Worm (Caenorhabditis elegans) whole organism, young adult: Measurements from ENCODE around the gene tbc-6.
A peak's percentile ranks its signal among the peaks of the same experiment; 100 is the strongest.

Experiments used
- B0035.1 ChIP-seq: sonication (generic microtip); optimal IDR thresholded peaks from 2 replicates; lab custom pipeline; 2016; ENCODE audit warnings: missing genetic modification characterization, mild to moderate bottlenecking, missing compliant biosample characterization, missing genotype, missing genetic modification reagents
- B0336.3 ChIP-seq: fragments of 200-800 bp; sonication (Bioruptor generic); IDR thresholded peaks from 2 replicates; pipeline ENCODE4 v1.3.6; 2022; ENCODE audit warnings: missing genetic modification characterization, missing compliant biosample characterization
- C06A6.2 ChIP-seq: fragments of 200-800 bp; sonication (Bioruptor generic); conservative IDR thresholded peaks from 2 replicates; pipeline ENCODE4 v1.3.6; 2022; ENCODE audit warnings: missing genetic modification characterization, missing compliant biosample characterization
- F22D6.2 ChIP-seq: sonication (generic microtip); optimal IDR thresholded peaks from 2 replicates; lab custom pipeline; 2016; ENCODE audit warnings: mild to moderate bottlenecking, missing genetic modification characterization, missing compliant biosample characterization
- F23B12.7 ChIP-seq: sonication (generic microtip); optimal IDR thresholded peaks from 2 replicates; lab custom pipeline; 2017; ENCODE audit warnings: missing genetic modification characterization, mild to moderate bottlenecking, missing compliant biosample characterization, antibody characterized with exemption, moderate library complexity; ENCODE audit not compliant: insufficient read depth
- F39B2.1 ChIP-seq: fragments of 200-800 bp; sonication (Bioruptor generic); IDR thresholded peaks from 2 replicates; pipeline ENCODE4 v1.3.6; 2022; ENCODE audit warnings: missing genetic modification reagents, missing genetic modification characterization, missing compliant biosample characterization
- F55B11.4 ChIP-seq: sonication (generic microtip); optimal IDR thresholded peaks from 2 replicates; lab custom pipeline; 2016; ENCODE audit warnings: missing compliant biosample characterization, missing genetic modification characterization, borderline replicate concordance; ENCODE audit not compliant: insufficient read depth
- F57A8.1 ChIP-seq: fragments of 200-800 bp; sonication (Bioruptor generic); optimal IDR thresholded peaks from 2 replicates; lab custom pipeline; 2018; ENCODE audit warnings: mild to moderate bottlenecking, missing genetic modification characterization, moderate library complexity, missing compliant biosample characterization
- F57C9.4 ChIP-seq: sonication (generic microtip); optimal IDR thresholded peaks from 2 replicates; lab custom pipeline; 2017; ENCODE audit warnings: mild to moderate bottlenecking, missing genetic modification characterization, missing compliant biosample characterization
- K11D2.4 ChIP-seq: fragments of 200-800 bp; sonication (Bioruptor generic); IDR thresholded peaks from 2 replicates; pipeline ENCODE4 v1.3.6; 2022; ENCODE audit warnings: missing genetic modification reagents, missing genetic modification characterization, missing compliant biosample characterization
- K12H6.12 ChIP-seq: fragments of 200-800 bp; sonication (Bioruptor generic); optimal IDR thresholded peaks from 2 replicates; lab custom pipeline; 2018; ENCODE audit warnings: mild to moderate bottlenecking, missing genetic modification characterization, missing compliant biosample characterization
- Y67H2A.10 ChIP-seq: fragments of 200-800 bp; sonication (Bioruptor generic); conservative IDR thresholded peaks from 2 replicates; pipeline ENCODE4 v1.3.6; 2022; ENCODE audit warnings: missing genetic modification reagents, missing genetic modification characterization, missing compliant biosample characterization
- Y79H2A.3 ChIP-seq: fragments of 200-800 bp; sonication (Bioruptor generic); conservative IDR thresholded peaks from 2 replicates; pipeline ENCODE4 v1.3.6; 2022; ENCODE audit warnings: missing genetic modification reagents, missing genetic modification characterization, missing compliant biosample characterization
- akir-1 ChIP-seq: fragments of 200-800 bp; sonication (Bioruptor generic); optimal IDR thresholded peaks from 2 replicates; lab custom pipeline; 2018; ENCODE audit warnings: mild to moderate bottlenecking, missing genetic modification characterization, moderate library complexity, missing compliant biosample characterization
- athp-1 ChIP-seq: sonication (generic microtip); optimal IDR thresholded peaks from 2 replicates; lab custom pipeline; 2017; ENCODE audit warnings: mild to moderate bottlenecking, missing genetic modification characterization, missing compliant biosample characterization
- attf-3 ChIP-seq: fragments of 200-800 bp; sonication (Bioruptor generic); conservative IDR thresholded peaks from 2 replicates; pipeline ENCODE4 v1.3.6; 2022; ENCODE audit warnings: missing genetic modification reagents, missing genetic modification characterization, missing compliant biosample characterization
- attf-6 ChIP-seq: fragments of 200-800 bp; sonication (Bioruptor generic); IDR thresholded peaks from 2 replicates; pipeline ENCODE4 v1.3.6; 2022; ENCODE audit warnings: missing genetic modification reagents, missing genetic modification characterization, missing compliant biosample characterization
- ceh-40 ChIP-seq: fragments of 200-800 bp; sonication (Bioruptor generic); IDR thresholded peaks from 2 replicates; pipeline ENCODE4 v1.3.6; 2022; ENCODE audit warnings: missing genetic modification characterization, missing compliant biosample characterization
- die-1 ChIP-seq: sonication (generic microtip); optimal IDR thresholded peaks from 2 replicates; lab custom pipeline; 2016; ENCODE audit warnings: missing genotype, mild to moderate bottlenecking, missing genetic modification characterization, missing compliant biosample characterization
- dpff-1 ChIP-seq: sonication (generic microtip); optimal IDR thresholded peaks from 2 replicates; lab custom pipeline; 2017; ENCODE audit warnings: mild to moderate bottlenecking, missing genetic modification characterization, missing compliant biosample characterization
- dpl-1 ChIP-seq: fragments of 150-350 bp; optimal IDR thresholded peaks from 2 replicates; lab custom pipeline; 2014; ENCODE audit warnings: missing biosample characterization, missing genetic modification reagents, missing genetic modification characterization
- egl-18 ChIP-seq: fragments of 200-800 bp; sonication (Bioruptor generic); IDR thresholded peaks from 2 replicates; pipeline ENCODE4 v1.3.6; 2022; ENCODE audit warnings: missing genetic modification reagents, missing genetic modification characterization, missing compliant biosample characterization
- ekl-4 ChIP-seq: fragments of 200-800 bp; sonication (Bioruptor generic); IDR thresholded peaks from 2 replicates; pipeline ENCODE4 v1.3.6; 2022; ENCODE audit warnings: missing genetic modification reagents, missing genetic modification characterization, missing compliant biosample characterization
- gei-17 ChIP-seq: fragments of 200-800 bp; sonication (Bioruptor generic); optimal IDR thresholded peaks from 2 replicates; lab custom pipeline; 2018; ENCODE audit warnings: mild to moderate bottlenecking, missing genetic modification characterization, missing compliant biosample characterization
- lag-1 ChIP-seq: fragments of 200-800 bp; sonication (Bioruptor generic); IDR thresholded peaks from 2 replicates; pipeline ENCODE4 v1.3.6; 2022; ENCODE audit warnings: missing genetic modification reagents, missing genetic modification characterization, missing compliant biosample characterization
- lin-35 ChIP-seq, 3 experiments: fragments of 150-350 bp in 2 of 3; sonication (generic microtip) in 1 of 3; optimal IDR thresholded peaks; 2 replicates each; lab custom pipeline; 2014 to 2018; ENCODE audit warnings: missing biosample characterization in 3 of 3, missing genetic modification characterization in 3 of 3, missing genetic modification reagents in 3 of 3
- lin-40 ChIP-seq: sonication (generic microtip); optimal IDR thresholded peaks from 2 replicates; lab custom pipeline; 2016; ENCODE audit warnings: missing genetic modification characterization, mild to moderate bottlenecking, missing compliant biosample characterization, missing genotype, missing genetic modification reagents
- lin-54 ChIP-seq: fragments of 200-800 bp; sonication (Bioruptor generic); optimal IDR thresholded peaks from 2 replicates; lab custom pipeline; 2018; ENCODE audit warnings: mild to moderate bottlenecking, missing genetic modification characterization, missing compliant biosample characterization
- lir-1 ChIP-seq: fragments of 200-800 bp; sonication (Bioruptor generic); conservative IDR thresholded peaks from 2 replicates; pipeline ENCODE4 v1.3.6; 2022; ENCODE audit warnings: missing genetic modification reagents, missing genetic modification characterization, missing compliant biosample characterization
- madf-10 ChIP-seq: sonication (generic microtip); optimal IDR thresholded peaks from 2 replicates; lab custom pipeline; 2016; ENCODE audit warnings: mild to moderate bottlenecking, missing genetic modification characterization, missing compliant biosample characterization
- madf-8 ChIP-seq: fragments of 200-800 bp; sonication (Bioruptor generic); conservative IDR thresholded peaks from 2 replicates; pipeline ENCODE4 v1.3.6; 2022; ENCODE audit warnings: missing genetic modification reagents, missing genetic modification characterization, missing compliant biosample characterization
- mes-4 ChIP-seq: sonication (generic microtip); optimal IDR thresholded peaks from 2 replicates; lab custom pipeline; 2016; ENCODE audit warnings: missing genotype, missing genetic modification characterization, missing compliant biosample characterization
- nfya-1 ChIP-seq: sonication (generic microtip); optimal IDR thresholded peaks from 2 replicates; lab custom pipeline; 2017; ENCODE audit warnings: antibody characterized with exemption, missing compliant biosample characterization, missing genetic modification characterization, borderline replicate concordance; ENCODE audit not compliant: insufficient read depth
- nfyb-1 ChIP-seq: fragments of 200-800 bp; sonication (Bioruptor generic); IDR thresholded peaks from 2 replicates; pipeline ENCODE4 v1.3.6; 2022; ENCODE audit warnings: missing genetic modification reagents, missing genetic modification characterization, missing compliant biosample characterization
- nhr-120 ChIP-seq: fragments of 200-800 bp; sonication (Bioruptor generic); IDR thresholded peaks from 2 replicates; pipeline ENCODE4 v1.3.6; 2022; ENCODE audit warnings: missing genetic modification characterization, missing compliant biosample characterization
- nhr-27 ChIP-seq: fragments of 200-800 bp; sonication (Bioruptor generic); optimal IDR thresholded peaks from 2 replicates; lab custom pipeline; 2018; ENCODE audit warnings: mild to moderate bottlenecking, missing genetic modification characterization, moderate library complexity, missing compliant biosample characterization
- rcor-1 ChIP-seq: fragments of 200-800 bp; sonication (Bioruptor generic); IDR thresholded peaks from 2 replicates; pipeline ENCODE4 v1.3.6; 2022; ENCODE audit warnings: missing genetic modification reagents, missing genetic modification characterization, missing compliant biosample characterization
- rpc-1 ChIP-seq, 2 experiments: fragments of 150-350 bp in 1 of 2; sonication (generic microtip) in 1 of 2; optimal IDR thresholded peaks; 2 replicates each; lab custom pipeline; 2014 to 2018; ENCODE audit warnings: missing biosample characterization in 1 of 2, missing genetic modification characterization in 1 of 2, missing genetic modification reagents in 1 of 2, missing genotype in 1 of 2
- sdz-38 ChIP-seq: sonication (generic microtip); optimal IDR thresholded peaks from 2 replicates; lab custom pipeline; 2016; ENCODE audit warnings: missing genotype, missing genetic modification characterization, missing compliant biosample characterization
- snpc-1.3 ChIP-seq: sonication (generic microtip); optimal IDR thresholded peaks from 2 replicates; lab custom pipeline; 2017; ENCODE audit warnings: missing genetic modification characterization, mild to moderate bottlenecking, missing compliant biosample characterization, antibody characterized with exemption, moderate library complexity, missing genotype, missing genetic modification reagents; ENCODE audit not compliant: insufficient read depth
- snpc-4 ChIP-seq, 5 experiments: fragments of 150-350 bp in 1 of 5; sonication (generic microtip) in 4 of 5; optimal IDR thresholded peaks; 2 replicates each; lab custom pipeline; 2014 to 2018; ENCODE audit warnings: missing genetic modification characterization in 5 of 5, missing biosample characterization in 3 of 5, antibody characterized with exemption in 2 of 5, mild to moderate bottlenecking in 2 of 5, missing compliant biosample characterization in 2 of 5, missing genotype in 2 of 5, moderate library complexity in 2 of 5, missing genetic modification reagents in 1 of 5
- somi-1 ChIP-seq: fragments of 200-800 bp; sonication (Bioruptor generic); optimal IDR thresholded peaks from 2 replicates; lab custom pipeline; 2018; ENCODE audit warnings: mild to moderate bottlenecking, missing genetic modification characterization, missing compliant biosample characterization
- tlf-1 ChIP-seq: fragments of 200-800 bp; sonication (Bioruptor generic); optimal IDR thresholded peaks from 2 replicates; lab custom pipeline; 2018; ENCODE audit warnings: mild to moderate bottlenecking, missing genetic modification characterization, missing compliant biosample characterization
- zfh-2 ChIP-seq: fragments of 200-800 bp; sonication (Bioruptor generic); conservative IDR thresholded peaks from 2 replicates; pipeline ENCODE4 v1.3.6; 2022; ENCODE audit warnings: missing genetic modification reagents, missing genetic modification characterization, missing compliant biosample characterization
- zim-3 ChIP-seq: sonication (generic microtip); optimal IDR thresholded peaks from 2 replicates; lab custom pipeline; 2017; ENCODE audit warnings: mild to moderate bottlenecking, missing genetic modification characterization, moderate library complexity, missing compliant biosample characterization
- ztf-25 ChIP-seq: fragments of 200-800 bp; sonication (Bioruptor generic); IDR thresholded peaks from 2 replicates; pipeline ENCODE4 v1.3.6; 2022; ENCODE audit warnings: missing genetic modification reagents, missing genetic modification characterization, missing compliant biosample characterization
- ztf-3 ChIP-seq: fragments of 200-800 bp; sonication (Bioruptor generic); optimal IDR thresholded peaks from 2 replicates; lab custom pipeline; 2018; ENCODE audit warnings: mild to moderate bottlenecking, missing genetic modification characterization, missing compliant biosample characterization

Gene tbc-6

ce11 chrII:6853059-6853466 is 5.1 kb downstream of the tbc-6 start (continued):
- TF ChIP-seq B0035.1 (tag; lab: Kevin White, UChicago), result peak; percentile 60
- peak; percentile 72 for TF ChIP-seq rcor-1 (GFP tag; lab: Robert Waterston, UW)
- peak; percentile 64 for TF ChIP-seq akir-1 (GFP tag; lab: Kevin White, UChicago)
- 0 out of 2 replicates have a peak, but pooled peaks have one; percentile 9 for TF ChIP-seq ekl-4 (GFP tag; lab: Robert Waterston, UW)
- TF ChIP-seq F57A8.1 (GFP tag; lab: Kevin White, UChicago), result no peak
- TF ChIP-seq snpc-4 (GFP tag; optimal IDR thresholded peaks at IDR 0.05; lab: Kevin White, UChicago), result peak; percentile 38
- peak; percentile 11 to 66 (median 39) for TF ChIP-seq snpc-4 (tag; optimal IDR thresholded peaks at IDR 0.05; lab: Kevin White, UChicago)
- no peak for TF ChIP-seq F39B2.1 (GFP tag; lab: Robert Waterston, UW)
- TF ChIP-seq die-1 (tag; lab: Kevin White, UChicago), result peak; percentile 61
- TF ChIP-seq zfh-2, result peak; percentile 77
- peak; percentile 69 for TF ChIP-seq lin-40
- no peak for TF ChIP-seq sdz-38 (tag; lab: Kevin White, UChicago)
- no peak for TF ChIP-seq nfya-1
- no peak for TF ChIP-seq F22D6.2 (tag; lab: Kevin White, UChicago)
- no peak for TF ChIP-seq dpff-1 (tag; lab: Kevin White, UChicago)
- TF ChIP-seq lir-1 (GFP tag; lab: Robert Waterston, UW), result 0 out of 2 replicates have a peak, but pooled peaks have one; percentile 7
- TF ChIP-seq madf-8 (GFP tag; lab: Robert Waterston, UW), result no peak
- TF ChIP-seq mes-4 (tag; lab: Kevin White, UChicago), result no peak
- no peak for TF ChIP-seq nhr-27
- TF ChIP-seq F57C9.4, result peak; percentile 35
- TF ChIP-seq madf-10 (tag; lab: Kevin White, UChicago), result peak; percentile 68
- TF ChIP-seq nhr-120 (GFP tag; lab: Robert Waterston, UW), result no peak
- peak; percentile 67 for TF ChIP-seq rpc-1 (optimal IDR thresholded peaks at IDR 0.05; lab: Kevin White, UChicago)
- TF ChIP-seq rpc-1 (tag; optimal IDR thresholded peaks at IDR 0.05; lab: Kevin White, UChicago), result peak; percentile 74
- peak; percentile 51 for TF ChIP-seq athp-1 (tag; lab: Kevin White, UChicago)
- no peak for TF ChIP-seq ztf-3 (GFP tag; lab: Kevin White, UChicago)
- TF ChIP-seq Y79H2A.3 (GFP tag; lab: Robert Waterston, UW), result 0 out of 2 replicates have a peak, but pooled peaks have one; percentile 25
- 0 out of 2 replicates have a peak, but pooled peaks have one; percentile 28 for TF ChIP-seq attf-6 (GFP tag; lab: Robert Waterston, UW)
- peak; percentile 71; the same call in 1 of the 2 replicates for TF ChIP-seq K11D2.4
- TF ChIP-seq C06A6.2, result no peak
- peak; percentile 69 for TF ChIP-seq K12H6.12
- TF ChIP-seq lin-35 (GFP tag; optimal IDR thresholded peaks at IDR 0.05; lab: Kevin White, UChicago), result peak in 1 of 3 experiments; percentile 33
- no peak for TF ChIP-seq egl-18 (GFP tag; lab: Robert Waterston, UW)
- TF ChIP-seq gei-17 (GFP tag; lab: Kevin White, UChicago), result no peak
- 0 out of 2 replicates have a peak, but pooled peaks have one; percentile 46 for TF ChIP-seq Y67H2A.10 (GFP tag; lab: Robert Waterston, UW)
- no peak for TF ChIP-seq ceh-40 (GFP tag; lab: Robert Waterston, UW)
- TF ChIP-seq snpc-1.3 (tag; lab: Kevin White, UChicago), result no peak
- peak; percentile 49 for TF ChIP-seq tlf-1 (GFP tag; lab: Kevin White, UChicago)
- no peak for TF ChIP-seq zim-3 (tag; lab: Kevin White, UChicago)
- TF ChIP-seq F23B12.7 (tag; lab: Kevin White, UChicago), result no peak
- TF ChIP-seq dpl-1 (GFP tag; lab: Kevin White, UChicago), result no peak
- peak; percentile 77 for TF ChIP-seq B0336.3 (GFP tag; lab: Robert Waterston, UW)
- TF ChIP-seq F55B11.4 (tag; lab: Kevin White, UChicago), result no peak
- TF ChIP-seq nfyb-1, result peak; percentile 61
- no peak for TF ChIP-seq lag-1 (GFP tag; lab: Robert Waterston, UW)
- peak; percentile 53; the same call in 1 of the 2 replicates for TF ChIP-seq attf-3 (GFP tag; lab: Robert Waterston, UW)
- peak; percentile 60 for TF ChIP-seq lin-54
- TF ChIP-seq ztf-25 (GFP tag; lab: Robert Waterston, UW), result peak; percentile 82
- TF ChIP-seq somi-1 (GFP tag; lab: Kevin White, UChicago), result peak; percentile 54
